Worm (Caenorhabditis elegans): ENCODE results near the gene nhr-263.

nhr-263 gene

ce11 chrV:7361673-7362072, 19.8 kb upstream of the nhr-263 start, which contains the start of gene cyp-35A1:
Gene cyp-35A1 (minus strand): TSS chrV:7361773.
- TF ChIP-seq tbx-2 (tag; optimal IDR thresholded peaks at IDR 0.05) (no peak), pha-2 (tag; optimal IDR thresholded peaks at IDR 0.05) (no peak), dve-1 (tag; optimal IDR thresholded peaks at IDR 0.05) (no peak), ceh-34 (tag; optimal IDR thresholded peaks at IDR 0.05) (no peak), hlh-8 (tag; optimal IDR thresholded peaks at IDR 0.05) (no peak), hlh-15 (tag; optimal IDR thresholded peaks at IDR 0.05) (no peak), F13H6.1 (tag; optimal IDR thresholded peaks at IDR 0.05) (no peak), ahr-1 (tag; optimal IDR thresholded peaks at IDR 0.05) (no peak), ceh-14 (tag; optimal IDR thresholded peaks at IDR 0.05) (no peak), mec-3 (tag; optimal IDR thresholded peaks at IDR 0.05; ENCODE audit: borderline replicate concordance) (no peak), unc-42 (tag; optimal IDR thresholded peaks at IDR 0.05) (no peak), lin-11 (tag; optimal IDR thresholded peaks at IDR 0.05) (no peak), fkh-6 (tag; optimal IDR thresholded peaks at IDR 0.05) (no peak)

- TF ChIP-seq mec-3 (tag; optimal IDR thresholded peaks at IDR 0.05; ENCODE audit: borderline replicate concordance) (no peak), C38D4.7 (GFP tag; optimal IDR thresholded peaks at IDR 0.05) (no peak), eyg-1 (tag; optimal IDR thresholded peaks at IDR 0.05) (no peak), hlh-15 (tag; optimal IDR thresholded peaks at IDR 0.05) (no peak), hlh-30 (tag; optimal IDR thresholded peaks at IDR 0.05; ENCODE audit: insufficient read depth) (no peak), K02D7.2 (tag; optimal IDR thresholded peaks at IDR 0.05) (no peak), hlh-8 (tag; optimal IDR thresholded peaks at IDR 0.05) (no peak)
These were observed 15.3 kb upstream of the nhr-263 start, which contains the start of gene C03G6.6 for ce11 chrV:7357132-7357531. Gene C03G6.6 (plus strand): TSS chrV:7357432.

DNA sequence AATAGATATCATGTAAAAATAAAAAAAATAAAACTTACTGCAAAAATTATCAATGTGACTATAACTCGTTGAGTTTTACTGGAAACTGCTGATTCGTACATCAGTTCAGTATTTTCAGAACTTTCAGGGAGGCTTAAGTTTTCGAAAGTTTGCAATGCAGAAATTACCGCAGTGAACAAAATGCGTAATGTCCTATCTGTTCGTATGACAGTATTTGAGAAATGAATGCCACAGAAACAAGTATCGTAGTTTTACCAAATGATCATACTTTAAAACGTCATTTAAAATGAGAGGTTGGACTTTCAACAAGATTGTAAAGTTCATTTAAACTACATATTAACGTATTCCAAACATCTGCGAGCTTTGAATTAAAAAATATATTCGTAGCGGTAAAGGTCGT, 14.8 kb upstream of the nhr-263 start, which contains the start of gene C03G6.21:
C03G6.21 (minus strand) TSS at position 101 of the 400 bp plus-strand sequence.
- TF ChIP-seq odd-2 (tag; optimal IDR thresholded peaks at IDR 0.05) (no peak), pha-2 (tag; optimal IDR thresholded peaks at IDR 0.05) (no peak), hlh-30 (tag; optimal IDR thresholded peaks at IDR 0.05; ENCODE audit: insufficient read depth) (no peak), che-1 (tag; optimal IDR thresholded peaks at IDR 0.05) (no peak), fkh-6 (tag; optimal IDR thresholded peaks at IDR 0.05) (no peak)

DNA sequence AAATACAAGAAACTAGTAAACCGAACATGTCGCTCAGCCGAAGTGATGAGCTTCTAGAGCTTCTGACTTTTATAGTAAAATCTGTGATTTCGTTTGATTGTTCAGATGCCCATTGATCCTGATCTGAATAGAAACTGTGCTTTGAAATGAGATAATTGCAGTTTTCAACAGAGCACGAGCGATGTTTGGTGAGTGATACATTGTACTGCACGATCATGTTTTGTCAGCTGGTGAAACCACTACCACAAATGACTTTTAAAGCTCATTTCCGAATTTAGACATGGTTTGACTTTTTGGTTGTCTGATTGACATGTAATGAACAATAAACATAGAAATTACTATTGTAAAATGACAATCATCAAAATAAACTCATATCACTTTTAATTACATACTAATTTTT, 13.6 kb upstream of the nhr-263 start, which contains the start of gene tag-293:
tag-293 (minus strand) TSS at position 101 of the 400 bp plus-strand sequence.
- TF ChIP-seq T23F11.4 (GFP tag; optimal IDR thresholded peaks at IDR 0.05): no peak
- TF ChIP-seq hlh-13 (GFP tag; optimal IDR thresholded peaks at IDR 0.05): no peak
- TF ChIP-seq elt-4 (tag; optimal IDR thresholded peaks at IDR 0.05): no peak
- no peak for TF ChIP-seq ahr-1 (tag; optimal IDR thresholded peaks at IDR 0.05)
- TF ChIP-seq pha-2 (tag; optimal IDR thresholded peaks at IDR 0.05): no peak
- TF ChIP-seq ttx-3 (tag; optimal IDR thresholded peaks at IDR 0.05): no peak
- no peak for TF ChIP-seq sox-4 (tag; optimal IDR thresholded peaks at IDR 0.05)

DNA sequence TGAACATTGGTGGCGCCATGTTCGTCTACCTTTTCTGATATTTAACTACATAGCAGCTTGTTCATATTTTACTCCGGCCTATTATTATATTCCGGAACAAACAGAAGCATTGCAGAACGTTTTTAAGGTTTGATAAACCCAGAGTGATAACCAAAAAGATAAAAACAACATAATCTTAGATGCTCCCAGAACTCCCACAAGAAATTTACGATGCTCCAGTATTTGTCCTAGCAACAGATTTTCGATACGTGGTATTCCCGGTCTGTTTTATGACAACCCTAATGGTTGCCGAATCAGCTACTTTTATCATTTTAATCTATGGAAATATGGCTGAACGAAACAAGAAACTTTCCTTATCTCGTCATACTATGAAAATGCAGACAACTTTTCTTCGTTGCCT, 11.8 kb upstream of the nhr-263 start:
- TF ChIP-seq ceh-31 (tag; optimal IDR thresholded peaks at IDR 0.05) (no peak), ahr-1 (tag; optimal IDR thresholded peaks at IDR 0.05) (no peak), lin-11 (tag; optimal IDR thresholded peaks at IDR 0.05) (no peak), F13H6.1 (tag; optimal IDR thresholded peaks at IDR 0.05) (no peak), che-1 (tag; optimal IDR thresholded peaks at IDR 0.05) (no peak), dmd-4 (tag; optimal IDR thresholded peaks at IDR 0.05; ENCODE audit: borderline replicate concordance) (no peak), ceh-19 (GFP tag; optimal IDR thresholded peaks at IDR 0.05) (no peak), hlh-15 (tag; optimal IDR thresholded peaks at IDR 0.05) (no peak), T23F11.4 (GFP tag; optimal IDR thresholded peaks at IDR 0.05) (no peak), ceh-2 (tag; optimal IDR thresholded peaks at IDR 0.05) (no peak), ztf-16 (tag; optimal IDR thresholded peaks at IDR 0.05) (no peak)
